Worm (Caenorhabditis elegans) whole organism, late embryonic: ENCODE measurements around the gene gipc-1.

Experiments
- C08G9.2 ChIP-seq: sonication (generic microtip); optimal IDR thresholded peaks from 2 replicates; lab custom pipeline; 2016; ENCODE audit warnings: mild to moderate bottlenecking, missing genetic modification characterization, moderate library complexity, missing compliant biosample characterization
- C38D4.7 ChIP-seq: fragments of 200-800 bp; sonication (Bioruptor generic); optimal IDR thresholded peaks from 2 replicates; lab custom pipeline; 2018; ENCODE audit warnings: mild to moderate bottlenecking, missing genetic modification characterization, moderate library complexity, missing compliant biosample characterization
- K02D7.2 ChIP-seq: sonication (generic microtip); optimal IDR thresholded peaks from 2 replicates; lab custom pipeline; 2017; ENCODE audit warnings: mild to moderate bottlenecking, missing genetic modification characterization, missing compliant biosample characterization
- K09A11.1 ChIP-seq: sonication (generic microtip); optimal IDR thresholded peaks from 2 replicates; lab custom pipeline; 2017; ENCODE audit warnings: antibody characterized with exemption, mild to moderate bottlenecking, missing genetic modification characterization, missing compliant biosample characterization; ENCODE audit not compliant: insufficient read depth
- T23F11.4 ChIP-seq: fragments of 200-800 bp; sonication (Bioruptor generic); optimal IDR thresholded peaks from 2 replicates; lab custom pipeline; 2018; ENCODE audit warnings: mild to moderate bottlenecking, missing genetic modification characterization, missing compliant biosample characterization
- ceh-14 ChIP-seq: sonication (generic microtip); optimal IDR thresholded peaks from 2 replicates; lab custom pipeline; 2016; ENCODE audit warnings: missing genotype, missing genetic modification characterization, missing compliant biosample characterization
- ceh-18 ChIP-seq: sonication (generic microtip); optimal IDR thresholded peaks from 2 replicates; lab custom pipeline; 2016; ENCODE audit warnings: missing genetic modification characterization, missing compliant biosample characterization
- ceh-19 ChIP-seq: fragments of 200-800 bp; sonication (Bioruptor generic); optimal IDR thresholded peaks from 2 replicates; lab custom pipeline; 2018; ENCODE audit warnings: mild to moderate bottlenecking, missing genetic modification characterization, missing compliant biosample characterization
- ceh-2 ChIP-seq: sonication (generic microtip); optimal IDR thresholded peaks from 2 replicates; lab custom pipeline; 2016; ENCODE audit warnings: missing genotype, missing genetic modification characterization, missing compliant biosample characterization
- ceh-22 ChIP-seq: sonication (generic microtip); optimal IDR thresholded peaks from 2 replicates; lab custom pipeline; 2017; ENCODE audit warnings: missing biosample characterization, missing genetic modification characterization
- ceh-24 ChIP-seq: sonication (generic microtip); optimal IDR thresholded peaks from 2 replicates; lab custom pipeline; 2016; ENCODE audit warnings: mild to moderate bottlenecking, missing genetic modification characterization, missing compliant biosample characterization
- ceh-34 ChIP-seq: sonication (generic microtip); optimal IDR thresholded peaks from 2 replicates; lab custom pipeline; 2016; ENCODE audit warnings: mild to moderate bottlenecking, missing genetic modification characterization, missing compliant biosample characterization
- ceh-45 ChIP-seq: fragments of 200-800 bp; sonication (Bioruptor generic); IDR thresholded peaks from 2 replicates; pipeline ENCODE4 v1.3.6; 2022; ENCODE audit warnings: missing genetic modification reagents, missing genetic modification characterization, missing compliant biosample characterization
- ceh-6 ChIP-seq: fragments of 200-800 bp; sonication (Bioruptor generic); optimal IDR thresholded peaks from 2 replicates; lab custom pipeline; 2018; ENCODE audit warnings: mild to moderate bottlenecking, missing genetic modification characterization, missing compliant biosample characterization
- dmd-4 ChIP-seq: sonication (generic microtip); optimal IDR thresholded peaks from 2 replicates; lab custom pipeline; 2016; ENCODE audit warnings: borderline replicate concordance, missing genetic modification characterization, missing compliant biosample characterization
- eyg-1 ChIP-seq: sonication (generic microtip); optimal IDR thresholded peaks from 2 replicates; lab custom pipeline; 2016; ENCODE audit warnings: missing genotype, missing genetic modification characterization, missing compliant biosample characterization
- fkh-6 ChIP-seq: sonication (generic microtip); optimal IDR thresholded peaks from 2 replicates; lab custom pipeline; 2016; ENCODE audit warnings: missing genetic modification characterization, missing compliant biosample characterization
- hlh-13 ChIP-seq: fragments of 200-800 bp; sonication (Bioruptor generic); optimal IDR thresholded peaks from 2 replicates; lab custom pipeline; 2018; ENCODE audit warnings: mild to moderate bottlenecking, missing genetic modification characterization, missing compliant biosample characterization
- hlh-15 ChIP-seq: sonication (generic microtip); optimal IDR thresholded peaks from 2 replicates; lab custom pipeline; 2016; ENCODE audit warnings: missing genetic modification characterization, missing compliant biosample characterization
- hlh-30 ChIP-seq: sonication (generic microtip); optimal IDR thresholded peaks from 2 replicates; lab custom pipeline; 2017; ENCODE audit warnings: antibody characterized with exemption, missing genetic modification characterization, missing compliant biosample characterization; ENCODE audit not compliant: insufficient read depth
- hlh-8 ChIP-seq: sonication (generic microtip); optimal IDR thresholded peaks from 2 replicates; lab custom pipeline; 2016; ENCODE audit warnings: missing genotype, missing genetic modification characterization, missing compliant biosample characterization
- lim-6 ChIP-seq: sonication (generic microtip); optimal IDR thresholded peaks from 2 replicates; lab custom pipeline; 2016; ENCODE audit warnings: missing genetic modification characterization, missing compliant biosample characterization
- lin-11 ChIP-seq: fragments of 200-800 bp; sonication (Bioruptor generic); optimal IDR thresholded peaks from 2 replicates; lab custom pipeline; 2018; ENCODE audit warnings: mild to moderate bottlenecking, missing genetic modification characterization, missing compliant biosample characterization
- madf-2 ChIP-seq: sonication (generic microtip); optimal IDR thresholded peaks from 2 replicates; lab custom pipeline; 2017; ENCODE audit warnings: missing genetic modification characterization, missing compliant biosample characterization
- nhr-11 ChIP-seq: fragments of 150-350 bp; optimal IDR thresholded peaks from 2 replicates; lab custom pipeline; 2014; ENCODE audit warnings: missing biosample characterization, missing genetic modification characterization
- nhr-232 ChIP-seq: sonication (generic microtip); optimal IDR thresholded peaks from 2 replicates; lab custom pipeline; 2016; ENCODE audit warnings: missing genetic modification characterization, missing compliant biosample characterization
- npax-4 ChIP-seq: sonication (generic microtip); optimal IDR thresholded peaks from 2 replicates; lab custom pipeline; 2016; ENCODE audit warnings: missing genetic modification characterization, missing compliant biosample characterization
- pat-9 ChIP-seq: fragments of 200-800 bp; sonication (Bioruptor generic); optimal IDR thresholded peaks from 2 replicates; lab custom pipeline; 2018; ENCODE audit warnings: mild to moderate bottlenecking, missing genetic modification characterization, moderate library complexity, missing compliant biosample characterization
- pax-1 ChIP-seq: fragments of 150-350 bp; optimal IDR thresholded peaks from 2 replicates; lab custom pipeline; 2014; ENCODE audit warnings: missing biosample characterization, missing genetic modification characterization
- pha-4 ChIP-seq: fragments of 150-350 bp; optimal IDR thresholded peaks from 2 replicates; lab custom pipeline; 2018; ENCODE audit warnings: missing biosample characterization, missing genetic modification reagents, missing genetic modification characterization
- rnt-1 ChIP-seq: sonication (generic microtip); optimal IDR thresholded peaks from 2 replicates; lab custom pipeline; 2016; ENCODE audit warnings: missing genetic modification characterization, missing compliant biosample characterization
- sdc-2 ChIP-seq: sonication (generic microtip); optimal IDR thresholded peaks from 2 replicates; lab custom pipeline; 2016; ENCODE audit warnings: missing genotype, missing genetic modification characterization, missing compliant biosample characterization
- sox-2 ChIP-seq: fragments of 200-800 bp; sonication (Bioruptor generic); IDR thresholded peaks from 2 replicates; pipeline ENCODE4 v1.3.6; 2022; ENCODE audit warnings: missing genetic modification reagents, missing genetic modification characterization, missing compliant biosample characterization
- syd-9 ChIP-seq: sonication (generic microtip); optimal IDR thresholded peaks from 2 replicates; lab custom pipeline; 2016; ENCODE audit warnings: mild to moderate bottlenecking, missing genetic modification characterization, moderate library complexity, missing compliant biosample characterization
- tbx-2 ChIP-seq: sonication (generic microtip); optimal IDR thresholded peaks from 2 replicates; lab custom pipeline; 2016; ENCODE audit warnings: missing genetic modification characterization, missing compliant biosample characterization
- tbx-7 ChIP-seq: sonication (generic microtip); optimal IDR thresholded peaks from 2 replicates; lab custom pipeline; 2016; ENCODE audit warnings: missing genotype, missing genetic modification characterization, missing compliant biosample characterization
- ttx-3 ChIP-seq: sonication (generic microtip); optimal IDR thresholded peaks from 2 replicates; lab custom pipeline; 2016; ENCODE audit warnings: missing genetic modification reagents, missing genetic modification characterization, missing compliant biosample characterization
- unc-42 ChIP-seq: sonication (generic microtip); optimal IDR thresholded peaks from 2 replicates; lab custom pipeline; 2016; ENCODE audit warnings: missing genotype, missing genetic modification characterization, missing compliant biosample characterization
- zip-5 ChIP-seq: sonication (generic microtip); optimal IDR thresholded peaks from 2 replicates; lab custom pipeline; 2016; ENCODE audit warnings: missing genetic modification characterization, missing compliant biosample characterization
- ztf-16 ChIP-seq: sonication (generic microtip); optimal IDR thresholded peaks from 2 replicates; lab custom pipeline; 2017; ENCODE audit warnings: missing genetic modification characterization, missing compliant biosample characterization

Gene gipc-1

ce11 chrIII:4870478-4870877 is at the start of gene gipc-1:
TSS of gene gipc-1 (plus strand) at chrIII:4870778.
- no peak for TF ChIP-seq sox-2
- TF ChIP-seq zip-5 (tag; lab: Kevin White, UChicago): no peak
- TF ChIP-seq lin-11 (tag; lab: Kevin White, UChicago): no peak
- TF ChIP-seq unc-42 (tag; lab: Kevin White, UChicago): no peak
- TF ChIP-seq tbx-7: no peak
- no peak for TF ChIP-seq K02D7.2
- no peak for TF ChIP-seq ttx-3 (tag; lab: Kevin White, UChicago)
- TF ChIP-seq hlh-8 (tag; lab: Kevin White, UChicago): no peak
- TF ChIP-seq C38D4.7 (GFP tag; lab: Kevin White, UChicago): no peak

ce11 chrIII:4822140-4822539 is 48.4 kb upstream of the gipc-1 start, which contains the start of gene F26A1.8:
TSS of gene F26A1.8 (minus strand) at chrIII:4822240.
- no peak for TF ChIP-seq ceh-2
- no peak for TF ChIP-seq lin-11 (tag; lab: Kevin White, UChicago)
- TF ChIP-seq nhr-11 (tag; lab: Kevin White, UChicago): no peak
- no peak for TF ChIP-seq pat-9
- no peak for TF ChIP-seq pax-1
- TF ChIP-seq ceh-14 (tag; lab: Kevin White, UChicago): no peak
- TF ChIP-seq ztf-16 (tag; lab: Kevin White, UChicago): no peak
- no peak for TF ChIP-seq lim-6 (tag; lab: Kevin White, UChicago)
- no peak for TF ChIP-seq unc-42 (tag; lab: Kevin White, UChicago)
- no peak for TF ChIP-seq ceh-22 (tag; lab: Kevin White, UChicago)

ce11 chrIII:4826606-4827005 is 44.0 kb upstream of the gipc-1 start, which contains the start of gene F26A1.3:
TSS of gene F26A1.3 (plus strand) at chrIII:4826906.
- TF ChIP-seq ceh-34 (tag; lab: Kevin White, UChicago) (no peak), K09A11.1 (tag; lab: Kevin White, UChicago) (no peak), ceh-45 (GFP tag; lab: Robert Waterston, UW) (no peak), rnt-1 (tag; lab: Kevin White, UChicago) (no peak), C38D4.7 (GFP tag; lab: Kevin White, UChicago) (no peak), sdc-2 (tag; lab: Kevin White, UChicago) (no peak), lin-11 (tag; lab: Kevin White, UChicago) (no peak)
- TF ChIP-seq, all 69 proteins: peak for 0

ce11 chrIII:4829440-4829839 is 41.1 kb upstream of the gipc-1 start, which contains the start of gene F26A1.9:
TSS of gene F26A1.9 (minus strand) at chrIII:4829540.
- TF ChIP-seq ztf-16 (tag; lab: Kevin White, UChicago) (no peak), tbx-2 (tag; lab: Kevin White, UChicago) (no peak), tbx-7 (no peak), C08G9.2 (tag; lab: Kevin White, UChicago) (no peak), rnt-1 (tag; lab: Kevin White, UChicago) (no peak), pha-4 (tag; lab: Kevin White, UChicago) (no peak), ceh-6 (GFP tag; lab: Kevin White, UChicago) (no peak), fkh-6 (tag; lab: Kevin White, UChicago) (no peak), hlh-8 (tag; lab: Kevin White, UChicago) (no peak)
- TF ChIP-seq, all 69 proteins: peak for 0

ce11 chrIII:4830207-4830606 is 40.4 kb upstream of the gipc-1 start, which contains the start of gene nspd-9:
TSS of gene nspd-9 (minus strand) at chrIII:4830307.
- TF ChIP-seq ceh-19 (GFP tag; lab: Kevin White, UChicago) (no peak), syd-9 (tag; lab: Kevin White, UChicago) (no peak), pha-4 (tag; lab: Kevin White, UChicago) (no peak), eyg-1 (tag; lab: Kevin White, UChicago) (no peak), madf-2 (tag; lab: Kevin White, UChicago) (no peak), tbx-2 (tag; lab: Kevin White, UChicago) (no peak), nhr-232 (tag; lab: Kevin White, UChicago) (no peak), T23F11.4 (GFP tag; lab: Kevin White, UChicago) (no peak), hlh-15 (no peak), ceh-24 (tag; lab: Kevin White, UChicago) (no peak), hlh-30 (no peak), dmd-4 (tag; lab: Kevin White, UChicago) (no peak), ceh-18 (tag; lab: Kevin White, UChicago) (no peak), K09A11.1 (tag; lab: Kevin White, UChicago) (no peak), nhr-11 (tag; lab: Kevin White, UChicago) (no peak), hlh-13 (GFP tag; lab: Kevin White, UChicago) (no peak), npax-4 (tag; lab: Kevin White, UChicago) (no peak), ceh-2 (no peak), ceh-45 (GFP tag; lab: Robert Waterston, UW) (no peak), lim-6 (tag; lab: Kevin White, UChicago) (no peak)
